Fruit fly (Drosophila melanogaster): ENCODE data around the gene hemo.

Gene hemo

dm6 chr3R:18583881-18584545 lies 19.0 kb upstream of the hemo start (continued):
- peak; percentile 93 for TF ChIP-seq CG13894 (tag; optimal IDR thresholded peaks at IDR 0.05)
- TF ChIP-seq sens-2 (GFP tag; IDR thresholded peaks at IDR 0.05), result peak; percentile 83; the same call in 1 of the 2 replicates
- TF ChIP-seq emc (GFP tag; optimal IDR thresholded peaks at IDR 0.05), result peak; percentile 93
- TF ChIP-seq CG16815 (GFP tag; optimal IDR thresholded peaks at IDR 0.05), result peak; percentile 93
- 0 out of 3 replicates have a peak, but pooled peaks have one; percentile 43 for TF ChIP-seq knrl (GFP tag; IDR thresholded peaks at IDR 0.05; ENCODE audit: partially characterized antibody)
- peak; percentile 25 to 73 for TF ChIP-seq crp (GFP tag; optimal IDR thresholded peaks at IDR 0.05)
- peak; percentile 69 for TF ChIP-seq ham (GFP tag; IDR thresholded peaks at IDR 0.05)
- TF ChIP-seq pnt (GFP tag; optimal IDR thresholded peaks at IDR 0.05), result peak; percentile 94
- peak; percentile 97 for TF ChIP-seq HLH54F (GFP tag; optimal IDR thresholded peaks at IDR 0.05)
- peak; percentile 71 for TF ChIP-seq Poxn (GFP tag; IDR thresholded peaks at IDR 0.05)
- peak; percentile 91 for TF ChIP-seq Gug (GFP tag; IDR thresholded peaks at IDR 0.05)
- peak; percentile 98 for TF ChIP-seq vvl (GFP tag; IDR thresholded peaks at IDR 0.05)
- peak; percentile 89 for TF ChIP-seq wdn (GFP tag; IDR thresholded peaks at IDR 0.05)
- peak; percentile 95 for TF ChIP-seq Ptx1 (GFP tag; IDR thresholded peaks at IDR 0.05)
- peak; percentile 85 for TF ChIP-seq Ada2b (GFP tag; IDR thresholded peaks at IDR 0.05)
- peak; percentile 96 for TF ChIP-seq Mad (GFP tag; optimal IDR thresholded peaks at IDR 0.05)
- TF ChIP-seq Dbx (GFP tag; IDR thresholded peaks at IDR 0.05), result peak; percentile 96
- peak; percentile 94 for TF ChIP-seq Dip3 (GFP tag; optimal IDR thresholded peaks at IDR 0.05)
- peak; percentile 87 for TF ChIP-seq aop (GFP tag; IDR thresholded peaks at IDR 0.05)
- TF ChIP-seq pfk (GFP tag; optimal IDR thresholded peaks at IDR 0.05), result peak; percentile 75
- TF ChIP-seq Side (GFP tag; optimal IDR thresholded peaks at IDR 0.05), result peak; percentile 94
- peak; percentile 93 for TF ChIP-seq CG8290 (GFP tag; optimal IDR thresholded peaks at IDR 0.05)
- peak; percentile 91 to 92 for TF ChIP-seq CG8290 (tag; optimal IDR thresholded peaks at IDR 0.05)
- TF ChIP-seq pho (GFP tag; optimal IDR thresholded peaks at IDR 0.05), result peak; percentile 97
- no peak for TF ChIP-seq nerfin-2 (GFP tag; IDR thresholded peaks at IDR 0.05; ENCODE audit: partially characterized antibody)
- TF ChIP-seq CG12744 (GFP tag; optimal IDR thresholded peaks at IDR 0.05), result peak; percentile 93
- peak; percentile 96 for TF ChIP-seq grau (tag; optimal IDR thresholded peaks at IDR 0.05)
- TF ChIP-seq Stat92E (GFP tag; optimal IDR thresholded peaks at IDR 0.05), result peak in 1 of 3 experiments; percentile 94
- peak; percentile 95 for TF ChIP-seq NK7.1 (GFP tag; optimal IDR thresholded peaks at IDR 0.05)
- peak; percentile 98 for TF ChIP-seq Oli (tag; optimal IDR thresholded peaks at IDR 0.05)
- peak; percentile 97 for TF ChIP-seq org-1 (GFP tag; optimal IDR thresholded peaks at IDR 0.05)
- TF ChIP-seq CG17328 (GFP tag; IDR thresholded peaks at IDR 0.05), result peak; percentile 93
- TF ChIP-seq CG18262 (tag; optimal IDR thresholded peaks at IDR 0.05), result peak; percentile 99
- 0 out of 2 replicates have a peak, but pooled peaks have one; percentile 24 for TF ChIP-seq hbn (GFP tag; IDR thresholded peaks at IDR 0.05; ENCODE audit: partially characterized antibody)
- peak; percentile 78 for TF ChIP-seq ac (GFP tag; optimal IDR thresholded peaks at IDR 0.05)
- TF ChIP-seq Myb (GFP tag; optimal IDR thresholded peaks at IDR 0.05), result peak; percentile 87
- peak; percentile 95 for TF ChIP-seq tx (GFP tag; optimal IDR thresholded peaks at IDR 0.05)
- TF ChIP-seq CG15073 (GFP tag; optimal IDR thresholded peaks at IDR 0.05), result peak; percentile 82
- TF ChIP-seq CG10565 (GFP tag; optimal IDR thresholded peaks at IDR 0.05), result peak; percentile 73
- TF ChIP-seq D (optimal IDR thresholded peaks at IDR 0.05), result no peak
- TF ChIP-seq D (GFP tag; optimal IDR thresholded peaks at IDR 0.05), result peak; percentile 98
- TF ChIP-seq cad (GFP tag; optimal IDR thresholded peaks at IDR 0.05), result no peak
- peak; percentile 91 for TF ChIP-seq CG10366 (GFP tag; IDR thresholded peaks at IDR 0.05)
- TF ChIP-seq sr (GFP tag; IDR thresholded peaks at IDR 0.05), result peak; percentile 85
- peak; percentile 90 for TF ChIP-seq kah (GFP tag; optimal IDR thresholded peaks at IDR 0.05)
- no peak for TF ChIP-seq Tbp (GFP tag; optimal IDR thresholded peaks at IDR 0.05)
- TF ChIP-seq BtbVII (GFP tag; optimal IDR thresholded peaks at IDR 0.05), result peak; percentile 96
- TF ChIP-seq CG17912 (GFP tag; optimal IDR thresholded peaks at IDR 0.05), result peak; percentile 91
- TF ChIP-seq bab2 (GFP tag; optimal IDR thresholded peaks at IDR 0.05), result peak; percentile 97
- TF ChIP-seq sd (tag; optimal IDR thresholded peaks at IDR 0.05), result peak; percentile 95
- TF ChIP-seq wor (GFP tag; IDR thresholded peaks at IDR 0.05), result peak; percentile 88
